Worm (Caenorhabditis elegans): Measurements from ENCODE around the gene fbn-1.

Gene fbn-1

DNA sequence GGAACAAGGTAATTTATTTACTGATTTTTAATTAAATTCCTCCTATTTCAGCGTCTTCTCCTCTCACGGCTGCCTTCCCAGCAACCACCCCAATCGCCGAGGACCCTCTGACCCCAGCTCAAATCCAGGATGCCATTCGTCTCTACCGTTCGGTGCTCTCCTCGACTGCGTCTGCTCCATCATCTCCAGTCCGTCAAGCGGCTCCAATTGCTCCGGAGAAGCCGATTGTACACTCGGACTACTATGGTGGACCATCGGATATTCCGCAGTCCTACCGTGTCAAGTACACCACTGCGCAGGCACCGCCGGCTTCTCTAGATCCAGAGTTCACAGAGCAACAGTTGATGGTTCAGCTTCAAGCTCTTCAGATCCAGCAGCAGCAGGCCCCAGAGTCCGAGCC, 23.7 kb downstream of the fbn-1 start:
- TF ChIP-seq pes-1 (GFP tag; IDR thresholded peaks at IDR 0.05) (no peak), tra-4 (tag; optimal IDR thresholded peaks at IDR 0.05) (no peak), ceh-13 (GFP tag; optimal IDR thresholded peaks at IDR 0.05) (no peak), ceh-36 (tag; optimal IDR thresholded peaks at IDR 0.05) (no peak), hmg-4 (GFP tag; optimal IDR thresholded peaks at IDR 0.05) (no peak), ama-1 (optimal IDR thresholded peaks at IDR 0.05) (no peak), B0310.2 (tag; optimal IDR thresholded peaks at IDR 0.05) (no peak), hnd-1 (tag; optimal IDR thresholded peaks at IDR 0.05) (no peak)

DNA sequence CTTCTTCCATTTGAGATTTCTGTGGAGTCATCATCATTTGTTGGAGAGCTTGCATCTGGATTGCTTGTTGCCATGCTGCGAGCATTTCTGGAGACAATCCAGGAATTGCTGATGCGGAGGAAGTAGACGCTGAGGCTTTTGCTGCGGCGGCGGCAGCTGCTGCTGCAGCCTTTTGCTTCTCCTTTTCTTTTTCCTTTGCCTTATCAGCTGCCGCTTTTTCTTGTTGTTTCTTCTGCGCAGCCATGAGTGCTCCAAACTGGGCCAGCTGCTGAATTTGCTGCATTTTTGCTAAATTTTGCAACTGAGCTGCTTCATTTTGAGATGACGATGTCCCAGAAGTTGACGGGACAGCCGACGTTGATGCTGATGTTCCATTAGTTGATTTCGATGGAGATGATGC, 30.3 kb downstream of the fbn-1 start:
- TF ChIP-seq pes-1 (GFP tag; IDR thresholded peaks at IDR 0.05), result no peak; the same call in 1 of the 2 replicates
- TF ChIP-seq F13C5.2 (tag; optimal IDR thresholded peaks at IDR 0.05), result no peak
- no peak for TF ChIP-seq ceh-13 (GFP tag; optimal IDR thresholded peaks at IDR 0.05)
- no peak for TF ChIP-seq flt-1 (GFP tag; IDR thresholded peaks at IDR 0.05)
- no peak for TF ChIP-seq ama-1 (optimal IDR thresholded peaks at IDR 0.05)
- no peak for TF ChIP-seq hmg-4 (GFP tag; optimal IDR thresholded peaks at IDR 0.05)
- no peak for TF ChIP-seq aly-1 (tag; optimal IDR thresholded peaks at IDR 0.05)
- TF ChIP-seq B0310.2 (tag; optimal IDR thresholded peaks at IDR 0.05), result no peak
- no peak for TF ChIP-seq sea-1 (GFP tag; conservative IDR thresholded peaks at IDR 0.05)
- no peak for TF ChIP-seq ets-7 (tag; optimal IDR thresholded peaks at IDR 0.05)
- TF ChIP-seq hmbx-1 (tag; optimal IDR thresholded peaks at IDR 0.05), result no peak
- TF ChIP-seq tbx-11 (GFP tag; IDR thresholded peaks at IDR 0.05), result no peak
- TF ChIP-seq scrt-1 (GFP tag; IDR thresholded peaks at IDR 0.05), result no peak
- no peak for TF ChIP-seq hnd-1 (tag; optimal IDR thresholded peaks at IDR 0.05)
- TF ChIP-seq tra-4 (tag; optimal IDR thresholded peaks at IDR 0.05), result no peak
- TF ChIP-seq tbx-37 (GFP tag; conservative IDR thresholded peaks at IDR 0.05), result no peak
- TF ChIP-seq ceh-36 (tag; optimal IDR thresholded peaks at IDR 0.05), result no peak

DNA sequence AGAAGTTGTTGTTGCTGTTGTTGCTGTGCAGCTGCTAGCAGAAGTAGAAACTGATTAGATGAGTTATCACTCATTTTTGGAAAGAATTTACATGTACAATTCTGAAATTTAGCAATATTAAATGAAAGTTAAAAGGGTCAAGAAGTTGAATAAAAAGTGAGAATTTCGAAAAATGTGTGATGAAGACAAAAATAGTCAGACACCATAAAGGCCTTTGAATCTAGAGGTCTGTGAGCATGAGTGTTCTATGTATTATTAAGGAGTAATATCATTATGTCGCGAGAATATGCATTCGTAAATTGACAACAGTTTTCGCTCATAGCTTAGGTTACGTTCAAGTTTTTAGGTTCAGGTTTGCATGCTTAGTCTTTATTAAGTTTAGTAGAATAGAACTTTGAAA, 30.7 kb downstream of the fbn-1 start, which contains the start of gene baz-2:
Gene baz-2 (minus strand): TSS at position 101 of the 400 bp plus-strand sequence.
- TF ChIP-seq hmg-4 (GFP tag; optimal IDR thresholded peaks at IDR 0.05) (no peak), ceh-13 (GFP tag; optimal IDR thresholded peaks at IDR 0.05) (no peak)

DNA sequence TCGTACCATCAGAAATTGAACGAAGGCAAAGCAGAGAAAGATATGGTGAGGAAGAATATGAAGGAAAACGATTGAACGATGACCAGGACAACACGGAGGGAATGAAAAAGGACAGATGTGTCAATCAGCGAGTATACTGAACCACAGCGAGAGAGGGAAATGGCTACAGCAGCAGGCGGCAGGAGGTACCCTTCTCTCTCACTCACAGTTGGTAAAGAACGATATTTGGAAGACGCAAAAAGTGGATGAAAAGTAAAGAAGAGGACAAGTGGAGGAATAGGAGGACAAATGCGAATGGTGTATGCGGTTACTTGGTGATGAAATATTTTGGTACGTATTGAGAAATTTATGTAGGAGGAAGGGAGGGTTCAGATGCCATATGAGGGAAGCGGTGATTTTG, 31.3 kb downstream of the fbn-1 start, which contains the start of gene ZK783.7:
Gene ZK783.7 (plus strand): TSS at position 246 of the 400 bp plus-strand sequence.
- TF ChIP-seq ceh-13 (GFP tag; optimal IDR thresholded peaks at IDR 0.05), result no peak
- TF ChIP-seq hmg-4 (GFP tag; optimal IDR thresholded peaks at IDR 0.05), result peak; percentile 60

DNA sequence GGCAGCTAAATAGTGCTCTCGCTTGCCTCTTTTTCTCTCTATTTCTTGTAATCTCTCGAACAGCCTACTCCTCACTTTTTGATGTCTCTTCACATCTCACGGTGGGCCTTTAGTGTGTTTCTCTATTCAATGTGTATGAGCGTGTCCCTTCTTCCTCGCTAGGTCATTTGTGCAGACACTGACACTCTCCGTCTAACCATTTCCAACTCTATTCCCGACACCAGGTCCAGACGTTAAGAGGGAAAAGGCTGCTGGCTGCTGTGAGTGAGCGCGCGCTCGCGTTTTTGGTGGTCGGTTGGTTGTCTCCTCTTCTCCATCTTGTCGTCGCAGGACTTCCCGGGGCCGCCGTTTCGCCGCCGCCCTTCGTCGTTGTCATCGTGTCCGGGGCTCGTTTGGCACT, 34.3 kb downstream of the fbn-1 start:
- TF ChIP-seq tbx-37 (GFP tag; conservative IDR thresholded peaks at IDR 0.05) (no peak), aly-1 (tag; optimal IDR thresholded peaks at IDR 0.05) (peak; percentile 66), sea-1 (GFP tag; conservative IDR thresholded peaks at IDR 0.05) (peak; percentile 42; the same call in 1 of the 2 replicates), scrt-1 (GFP tag; IDR thresholded peaks at IDR 0.05) (no peak), tra-4 (tag; optimal IDR thresholded peaks at IDR 0.05) (no peak), tbx-11 (GFP tag; IDR thresholded peaks at IDR 0.05) (peak; percentile 45; the same call in 1 of the 2 replicates), F13C5.2 (tag; optimal IDR thresholded peaks at IDR 0.05) (peak; percentile 73), hmg-4 (GFP tag; optimal IDR thresholded peaks at IDR 0.05) (peak; percentile 86), ama-1 (optimal IDR thresholded peaks at IDR 0.05) (no peak), ceh-13 (GFP tag; optimal IDR thresholded peaks at IDR 0.05) (no peak), pes-1 (GFP tag; IDR thresholded peaks at IDR 0.05) (no peak; the same call in 1 of the 2 replicates), B0310.2 (tag; optimal IDR thresholded peaks at IDR 0.05) (peak; percentile 58), ceh-36 (tag; optimal IDR thresholded peaks at IDR 0.05) (no peak)

DNA sequence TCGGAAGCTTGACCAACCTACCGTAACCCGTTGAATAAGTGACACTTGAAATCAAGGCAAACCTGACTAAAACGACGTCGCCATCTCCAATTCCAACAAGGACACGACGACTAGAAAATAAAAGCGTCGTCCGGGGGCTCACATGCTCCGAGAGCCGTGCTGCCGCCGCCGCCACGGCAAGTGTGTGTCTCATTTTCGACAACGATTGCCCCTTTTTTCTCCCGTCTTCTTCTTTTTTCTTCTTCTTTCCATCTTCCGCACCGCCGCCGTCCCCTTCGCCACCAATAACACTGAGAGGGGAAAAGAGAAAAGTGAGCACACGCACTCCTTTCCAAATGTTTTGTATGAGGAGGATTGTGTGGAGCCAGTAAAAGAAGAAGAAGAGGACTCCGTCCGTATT, 36.0 kb downstream of the fbn-1 start:
- no peak for TF ChIP-seq F13C5.2 (tag; optimal IDR thresholded peaks at IDR 0.05)
- no peak for TF ChIP-seq tra-4 (tag; optimal IDR thresholded peaks at IDR 0.05)
- no peak for TF ChIP-seq hmg-4 (GFP tag; optimal IDR thresholded peaks at IDR 0.05)
- TF ChIP-seq aly-1 (tag; optimal IDR thresholded peaks at IDR 0.05), result no peak
- TF ChIP-seq hnd-1 (tag; optimal IDR thresholded peaks at IDR 0.05), result no peak
- no peak for TF ChIP-seq pes-1 (GFP tag; IDR thresholded peaks at IDR 0.05)
- TF ChIP-seq flt-1 (GFP tag; IDR thresholded peaks at IDR 0.05), result no peak
- TF ChIP-seq ceh-13 (GFP tag; optimal IDR thresholded peaks at IDR 0.05), result no peak
- TF ChIP-seq tbx-11 (GFP tag; IDR thresholded peaks at IDR 0.05), result no peak
- TF ChIP-seq hmbx-1 (tag; optimal IDR thresholded peaks at IDR 0.05), result no peak
- TF ChIP-seq tbx-37 (GFP tag; conservative IDR thresholded peaks at IDR 0.05), result no peak
- TF ChIP-seq B0310.2 (tag; optimal IDR thresholded peaks at IDR 0.05), result no peak

DNA sequence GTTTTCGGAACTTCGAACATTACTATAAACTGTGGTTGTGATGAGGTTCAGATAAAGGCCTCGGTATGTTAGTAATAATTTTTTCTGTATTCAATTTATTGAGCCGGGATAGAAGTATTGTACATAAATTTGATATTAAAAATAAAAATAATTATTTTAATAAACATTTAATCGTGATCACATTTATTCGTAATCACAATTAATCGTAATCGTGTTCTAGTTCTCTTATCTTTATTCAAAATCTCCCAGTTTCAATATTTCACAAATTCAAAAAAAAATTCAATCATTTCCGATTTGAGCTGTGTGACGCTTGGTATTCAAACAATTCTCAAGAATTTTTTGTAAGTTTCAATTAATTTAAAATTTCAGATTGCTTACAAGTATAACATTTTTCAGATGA, 36.8 kb downstream of the fbn-1 start, which contains the start of gene lido-18:
Gene lido-18 (plus strand): TSS at position 301 of the 400 bp plus-strand sequence.
- no peak for TF ChIP-seq tbx-37 (GFP tag; conservative IDR thresholded peaks at IDR 0.05)
- no peak for TF ChIP-seq ceh-13 (GFP tag; optimal IDR thresholded peaks at IDR 0.05)
- TF ChIP-seq ceh-36 (tag; optimal IDR thresholded peaks at IDR 0.05), result no peak
- TF ChIP-seq ama-1 (optimal IDR thresholded peaks at IDR 0.05), result no peak
- no peak for TF ChIP-seq F13C5.2 (tag; optimal IDR thresholded peaks at IDR 0.05)
- TF ChIP-seq hmbx-1 (tag; optimal IDR thresholded peaks at IDR 0.05), result no peak
- no peak for TF ChIP-seq flt-1 (GFP tag; IDR thresholded peaks at IDR 0.05)
- no peak for TF ChIP-seq hnd-1 (tag; optimal IDR thresholded peaks at IDR 0.05)
- no peak for TF ChIP-seq hmg-4 (GFP tag; optimal IDR thresholded peaks at IDR 0.05)
- no peak for TF ChIP-seq scrt-1 (GFP tag; IDR thresholded peaks at IDR 0.05)
- TF ChIP-seq ets-7 (tag; optimal IDR thresholded peaks at IDR 0.05), result no peak
- TF ChIP-seq B0310.2 (tag; optimal IDR thresholded peaks at IDR 0.05), result no peak
- TF ChIP-seq tbx-11 (GFP tag; IDR thresholded peaks at IDR 0.05), result no peak
- no peak for TF ChIP-seq pes-1 (GFP tag; IDR thresholded peaks at IDR 0.05)
- no peak for TF ChIP-seq tra-4 (tag; optimal IDR thresholded peaks at IDR 0.05)
- no peak for TF ChIP-seq aly-1 (tag; optimal IDR thresholded peaks at IDR 0.05)
- no peak for TF ChIP-seq sea-1 (GFP tag; conservative IDR thresholded peaks at IDR 0.05)

DNA sequence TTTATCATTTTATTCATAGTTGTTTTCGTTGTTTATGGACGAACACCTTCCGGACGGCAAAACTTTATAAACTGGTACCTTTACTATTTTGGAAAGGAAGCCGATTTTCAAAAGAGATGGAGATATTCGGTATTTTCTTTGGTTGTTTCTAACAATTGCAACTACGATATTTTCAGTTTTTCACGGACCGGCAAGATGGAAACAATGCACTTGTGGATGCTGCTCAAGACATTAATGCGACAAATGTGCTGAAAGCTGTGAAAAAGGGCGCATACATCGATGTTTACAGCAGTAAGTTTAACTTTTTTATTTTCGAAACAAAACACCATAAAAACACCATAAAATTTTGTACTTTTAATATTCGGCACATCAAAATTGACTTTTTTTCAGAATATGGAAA, 40.7 kb downstream of the fbn-1 start:
- TF ChIP-seq ceh-36 (tag; optimal IDR thresholded peaks at IDR 0.05) (no peak), pes-1 (GFP tag; IDR thresholded peaks at IDR 0.05) (no peak), ceh-13 (GFP tag; optimal IDR thresholded peaks at IDR 0.05) (no peak), aly-1 (tag; optimal IDR thresholded peaks at IDR 0.05) (no peak), hnd-1 (tag; optimal IDR thresholded peaks at IDR 0.05) (no peak), ets-7 (tag; optimal IDR thresholded peaks at IDR 0.05) (no peak), scrt-1 (GFP tag; IDR thresholded peaks at IDR 0.05) (no peak), B0310.2 (tag; optimal IDR thresholded peaks at IDR 0.05) (no peak), tra-4 (tag; optimal IDR thresholded peaks at IDR 0.05) (no peak), F13C5.2 (tag; optimal IDR thresholded peaks at IDR 0.05) (no peak), tbx-37 (GFP tag; conservative IDR thresholded peaks at IDR 0.05) (no peak)
